Fruit fly (Drosophila melanogaster): Measurements from ENCODE around the gene CG14244.

- TF ChIP-seq dsx (GFP tag; optimal IDR thresholded peaks at IDR 0.05; ENCODE audit: poor library complexity, severe bottlenecking), result no peak
- TF ChIP-seq salr (GFP tag; optimal IDR thresholded peaks at IDR 0.05), result no peak
- TF ChIP-seq spab (GFP tag; optimal IDR thresholded peaks at IDR 0.05), result no peak
These were observed 8.1 kb upstream of the CG14244 start, which contains the start of gene Yif1 for dm6 chr3R:26717864-26718263.

Measured in whole organism, prepupa.